Worm (Caenorhabditis elegans): Measurements from ENCODE around the gene col-19.

- TF ChIP-seq ztf-11 (tag; optimal IDR thresholded peaks at IDR 0.05) (no peak), lsy-2 (tag; optimal IDR thresholded peaks at IDR 0.05) (no peak), nhr-11 (tag; optimal IDR thresholded peaks at IDR 0.05) (no peak), egl-27 (tag; optimal IDR thresholded peaks at IDR 0.05) (no peak), aly-2 (tag; optimal IDR thresholded peaks at IDR 0.05) (no peak), F13H6.1 (tag; optimal IDR thresholded peaks at IDR 0.05) (no peak)
These were observed 26.8 kb upstream of the col-19 start, which contains the start of gene R04A9.7 for ce11 chrX:394709-395108.

Data from whole organism, L2 larva.